Worm (Caenorhabditis elegans) whole organism, L4 larva: ENCODE measurements around the gene sdz-37.

Experiments
- F10B5.3 ChIP-seq: sonication (generic microtip); optimal IDR thresholded peaks from 2 replicates; lab custom pipeline; 2016; ENCODE audit warnings: mild to moderate bottlenecking, missing genetic modification characterization, missing compliant biosample characterization
- F37D6.2 ChIP-seq: sonication (generic microtip); optimal IDR thresholded peaks from 2 replicates; lab custom pipeline; 2016; ENCODE audit warnings: mild to moderate bottlenecking, missing genetic modification characterization, missing compliant biosample characterization
- F44E2.7 ChIP-seq: fragments of 200-800 bp; sonication (Bioruptor generic); IDR thresholded peaks from 2 replicates; pipeline ENCODE4 v2.1.2; 2022; ENCODE audit warnings: missing genetic modification characterization, missing compliant biosample characterization
- Y48G9A.11 ChIP-seq: fragments of 200-800 bp; sonication (Bioruptor generic); IDR thresholded peaks from 2 replicates; pipeline ENCODE4 v1.3.6; 2022; ENCODE audit warnings: missing genetic modification reagents, missing genetic modification characterization, missing compliant biosample characterization
- Y5F2A.4 ChIP-seq: fragments of 200-800 bp; sonication (Bioruptor generic); optimal IDR thresholded peaks from 2 replicates; lab custom pipeline; 2018; ENCODE audit warnings: mild to moderate bottlenecking, missing genetic modification characterization, missing compliant biosample characterization
- ZK546.5 ChIP-seq, 2 experiments: sonication (generic microtip); optimal IDR thresholded peaks; 2 replicates each; lab custom pipeline; 2017; ENCODE audit warnings: missing biosample characterization in 2 of 2, missing genetic modification characterization in 2 of 2
- aly-2 ChIP-seq: sonication (generic microtip); optimal IDR thresholded peaks from 2 replicates; lab custom pipeline; 2018; ENCODE audit warnings: missing biosample characterization, missing genetic modification characterization
- ama-1 ChIP-seq: fragments of 150-350 bp; optimal IDR thresholded peaks from 2 replicates; lab custom pipeline; 2014; ENCODE audit warnings: inconsistent platforms, mixed read lengths
- ceh-20 ChIP-seq: fragments of 200-800 bp; sonication (Bioruptor generic); IDR thresholded peaks from 2 replicates; pipeline ENCODE4 v1.3.6; 2022; ENCODE audit warnings: missing genetic modification reagents, missing genetic modification characterization, missing compliant biosample characterization
- ceh-82 ChIP-seq: sonication (generic microtip); optimal IDR thresholded peaks from 2 replicates; lab custom pipeline; 2017; ENCODE audit warnings: missing biosample characterization, missing genetic modification characterization
- daf-12 ChIP-seq: fragments of 150-350 bp; optimal IDR thresholded peaks from 2 replicates; lab custom pipeline; 2014; ENCODE audit warnings: missing biosample characterization, missing genetic modification reagents, missing genetic modification characterization
- daf-16 ChIP-seq, 3 experiments: sonication (generic microtip); optimal IDR thresholded peaks; 2 replicates each; lab custom pipeline; 2016 to 2017; ENCODE audit warnings: missing genetic modification characterization in 3 of 3, missing genetic modification reagents in 3 of 3, mild to moderate bottlenecking in 2 of 3, missing compliant biosample characterization in 2 of 3, missing biosample characterization in 1 of 3, moderate library complexity in 1 of 3
- dmd-6 ChIP-seq: fragments of 200-800 bp; sonication (Bioruptor generic); IDR thresholded peaks from 2 replicates; pipeline ENCODE4 v1.3.6; 2022; ENCODE audit warnings: missing genetic modification reagents, missing genetic modification characterization, missing compliant biosample characterization
- dmd-9 ChIP-seq: fragments of 200-800 bp; sonication (Bioruptor generic); IDR thresholded peaks from 2 replicates; pipeline ENCODE4 v1.3.6; 2022; ENCODE audit warnings: missing genetic modification reagents, missing genetic modification characterization, missing compliant biosample characterization
- dpl-1 ChIP-seq: fragments of 150-350 bp; optimal IDR thresholded peaks from 2 replicates; lab custom pipeline; 2014; ENCODE audit warnings: missing biosample characterization, missing genetic modification reagents, missing genetic modification characterization
- dve-1 ChIP-seq: sonication (generic microtip); optimal IDR thresholded peaks from 2 replicates; lab custom pipeline; 2017; ENCODE audit warnings: antibody characterized with exemption, mild to moderate bottlenecking, missing genetic modification characterization, missing compliant biosample characterization; ENCODE audit not compliant: insufficient read depth
- egl-27 ChIP-seq: sonication (generic microtip); optimal IDR thresholded peaks from 3 replicates; lab custom pipeline; 2017; ENCODE audit warnings: missing biosample characterization, missing genetic modification reagents, missing genetic modification characterization
- gei-8 ChIP-seq: fragments of 200-800 bp; sonication (Bioruptor generic); optimal IDR thresholded peaks from 2 replicates; lab custom pipeline; 2018; ENCODE audit warnings: mild to moderate bottlenecking, missing genetic modification characterization, missing compliant biosample characterization
- lin-29 ChIP-seq: fragments of 200-800 bp; sonication (Bioruptor generic); IDR thresholded peaks from 2 replicates; pipeline ENCODE4 v1.3.6; 2022; ENCODE audit warnings: missing genetic modification reagents, missing genetic modification characterization, missing compliant biosample characterization
- lin-39 ChIP-seq: fragments of 150-350 bp; optimal IDR thresholded peaks from 2 replicates; lab custom pipeline; 2014; ENCODE audit warnings: missing biosample characterization, missing genetic modification reagents, missing genetic modification characterization
- madf-5 ChIP-seq, 2 experiments: fragments of 200-800 bp; sonication (Bioruptor generic); IDR thresholded peaks; 2 replicates each; pipeline ENCODE4 v1.3.6; 2022; ENCODE audit warnings: missing compliant biosample characterization in 2 of 2, missing genetic modification characterization in 2 of 2
- madf-9 ChIP-seq: fragments of 200-800 bp; sonication (Bioruptor generic); conservative IDR thresholded peaks from 2 replicates; pipeline ENCODE4 v1.3.6; 2022; ENCODE audit warnings: missing genetic modification reagents, missing genetic modification characterization, missing compliant biosample characterization
- mdl-1 ChIP-seq, 2 experiments: fragments of 150-350 bp in 1 of 2; sonication (generic microtip) in 1 of 2; optimal IDR thresholded peaks; 2 replicates each; lab custom pipeline; 2014 to 2017; ENCODE audit warnings: missing biosample characterization in 2 of 2, missing genetic modification characterization in 2 of 2
- mdt-29 ChIP-seq: fragments of 200-800 bp; sonication (Bioruptor generic); IDR thresholded peaks from 2 replicates; pipeline ENCODE4 v1.3.6; 2022; ENCODE audit warnings: missing genetic modification reagents, missing genetic modification characterization, missing compliant biosample characterization
- mes-2 ChIP-seq: sonication (generic microtip); optimal IDR thresholded peaks from 2 replicates; lab custom pipeline; 2016; ENCODE audit warnings: missing genotype, mild to moderate bottlenecking, missing genetic modification characterization, missing compliant biosample characterization; ENCODE audit not compliant: poor library complexity, severe bottlenecking
- mxl-2 ChIP-seq: fragments of 200-800 bp; sonication (Bioruptor generic); conservative IDR thresholded peaks from 2 replicates; pipeline ENCODE4 v1.3.6; 2022; ENCODE audit warnings: missing genetic modification reagents, missing genetic modification characterization, missing compliant biosample characterization
- mxl-3 ChIP-seq: fragments of 200-800 bp; sonication (Bioruptor generic); optimal IDR thresholded peaks from 2 replicates; lab custom pipeline; 2018; ENCODE audit warnings: mild to moderate bottlenecking, missing genetic modification characterization, missing compliant biosample characterization
- nhr-11 ChIP-seq: fragments of 150-350 bp; optimal IDR thresholded peaks from 2 replicates; lab custom pipeline; 2014; ENCODE audit warnings: missing biosample characterization, missing genetic modification characterization
- nhr-111 ChIP-seq: fragments of 200-800 bp; sonication (Bioruptor generic); optimal IDR thresholded peaks from 2 replicates; lab custom pipeline; 2018; ENCODE audit warnings: mild to moderate bottlenecking, missing genetic modification characterization, missing compliant biosample characterization
- nhr-25 ChIP-seq: sonication (generic microtip); optimal IDR thresholded peaks from 2 replicates; lab custom pipeline; 2017; ENCODE audit warnings: missing genetic modification characterization, mild to moderate bottlenecking, missing compliant biosample characterization, antibody characterized with exemption, moderate library complexity, borderline replicate concordance; ENCODE audit not compliant: insufficient read depth
- nhr-28 ChIP-seq: fragments of 150-350 bp; optimal IDR thresholded peaks from 2 replicates; lab custom pipeline; 2014; ENCODE audit warnings: missing biosample characterization, missing genetic modification characterization
- nhr-48 ChIP-seq: sonication (generic microtip); optimal IDR thresholded peaks from 2 replicates; lab custom pipeline; 2016; ENCODE audit warnings: mild to moderate bottlenecking, missing genetic modification characterization, missing compliant biosample characterization
- nhr-77 ChIP-seq: fragments of 150-350 bp; optimal IDR thresholded peaks from 2 replicates; lab custom pipeline; 2014; ENCODE audit warnings: missing biosample characterization, missing genetic modification characterization
- pha-4 ChIP-seq, 2 experiments: fragments of 150-350 bp in 1 of 2; fragments of 200-800 bp in 1 of 2; sonication (Bioruptor generic) in 1 of 2; IDR thresholded peaks in 1 of 2; optimal IDR thresholded peaks in 1 of 2; 2 replicates each; pipeline versions ENCODE4 v1.3.6 to Lab custom; 2014 to 2022; ENCODE audit warnings: missing genetic modification characterization in 2 of 2, missing genetic modification reagents in 2 of 2, missing biosample characterization in 1 of 2, missing compliant biosample characterization in 1 of 2
- pqm-1 ChIP-seq: sonication (generic microtip); optimal IDR thresholded peaks from 2 replicates; lab custom pipeline; 2017; ENCODE audit warnings: missing biosample characterization, missing genetic modification characterization
- rbr-2 ChIP-seq: sonication (generic microtip); optimal IDR thresholded peaks from 2 replicates; lab custom pipeline; 2016; ENCODE audit warnings: missing genotype, missing genetic modification characterization, missing compliant biosample characterization
- saeg-2 ChIP-seq: fragments of 200-800 bp; sonication (Bioruptor generic); IDR thresholded peaks from 2 replicates; pipeline ENCODE4 v1.3.6; 2022; ENCODE audit warnings: missing genetic modification reagents, missing genetic modification characterization, missing compliant biosample characterization
- sdz-12 ChIP-seq: fragments of 200-800 bp; sonication (Bioruptor generic); optimal IDR thresholded peaks from 2 replicates; lab custom pipeline; 2018; ENCODE audit warnings: mild to moderate bottlenecking, missing genetic modification characterization, missing compliant biosample characterization
- set-16 ChIP-seq: fragments of 200-800 bp; sonication (Bioruptor generic); IDR thresholded peaks from 2 replicates; pipeline ENCODE4 v1.3.6; 2022; ENCODE audit warnings: missing genetic modification reagents, missing genetic modification characterization, missing compliant biosample characterization
- skn-1 ChIP-seq: fragments of 150-350 bp; optimal IDR thresholded peaks from 2 replicates; lab custom pipeline; 2014; ENCODE audit warnings: missing biosample characterization, missing genetic modification characterization
- snpc-1.2 ChIP-seq: fragments of 200-800 bp; sonication (Bioruptor generic); IDR thresholded peaks from 2 replicates; pipeline ENCODE4 v1.3.6; 2022; ENCODE audit warnings: missing genetic modification reagents, missing genetic modification characterization, missing compliant biosample characterization
- snpc-4 ChIP-seq: fragments of 150-350 bp; optimal IDR thresholded peaks from 2 replicates; lab custom pipeline; 2014; ENCODE audit warnings: missing biosample characterization, missing genetic modification characterization
- unc-62 ChIP-seq, 3 experiments: fragments of 150-350 bp in 1 of 3; sonication (generic microtip); optimal IDR thresholded peaks in 2 of 3; peaks in 1 of 3; 1 replicate in 1 of 3; 2 replicates in 2 of 3; lab custom pipeline; 2014 to 2017; ENCODE audit warnings: missing biosample characterization in 3 of 3, missing genetic modification characterization in 3 of 3, missing genetic modification reagents in 3 of 3, missing genotype in 1 of 3
- zfp-3 ChIP-seq: fragments of 200-800 bp; sonication (Bioruptor generic); conservative IDR thresholded peaks from 2 replicates; pipeline ENCODE4 v1.3.6; 2022; ENCODE audit warnings: missing genetic modification reagents, missing genetic modification characterization, missing compliant biosample characterization

Gene sdz-37

DNA sequence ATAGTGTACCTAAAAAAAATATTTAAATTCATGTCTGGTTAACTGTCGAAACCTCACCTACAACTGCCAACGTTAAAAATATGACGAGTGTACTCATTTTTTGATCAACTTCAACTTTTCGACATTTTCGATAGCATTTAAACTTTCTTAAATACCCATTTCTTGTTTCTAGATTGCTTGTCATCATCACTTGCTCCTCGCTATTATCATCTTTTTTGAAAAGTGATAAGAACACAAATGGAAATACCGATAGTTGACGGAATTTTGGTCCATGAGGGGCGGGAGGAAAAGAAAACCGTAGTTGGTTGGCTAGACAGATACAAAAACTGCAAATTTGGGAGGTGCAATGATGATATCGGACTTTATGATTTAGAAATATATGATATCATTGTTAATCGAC lies 5.5 kb downstream of the sdz-37 start, which contains the start of gene clec-143:
Gene clec-143 (minus strand): TSS at position 139 of the 400 bp plus-strand sequence.
- no peak for TF ChIP-seq madf-9 (GFP tag; lab: Robert Waterston, UW)
- TF ChIP-seq ZK546.5 (tag; optimal IDR thresholded peaks at IDR 0.05; lab: Kevin White, UChicago) = no peak
- peak; percentile 45 for TF ChIP-seq nhr-28 (tag; lab: Kevin White, UChicago)
- no peak for TF ChIP-seq snpc-1.2 (GFP tag; lab: Robert Waterston, UW)
- TF ChIP-seq pqm-1 = peak; percentile 88
- no peak for TF ChIP-seq madf-5 (GFP tag; IDR thresholded peaks at IDR 0.05; lab: Robert Waterston, UW)
- TF ChIP-seq F37D6.2 (tag; lab: Kevin White, UChicago) = no peak
- TF ChIP-seq skn-1 (tag; lab: Kevin White, UChicago) = no peak
- TF ChIP-seq dve-1 (tag; lab: Kevin White, UChicago) = no peak
- TF ChIP-seq snpc-4 (tag; lab: Kevin White, UChicago) = no peak
- TF ChIP-seq dmd-6 (GFP tag; lab: Robert Waterston, UW) = no peak
- TF ChIP-seq lin-29 (GFP tag; lab: Robert Waterston, UW) = no peak
- TF ChIP-seq zfp-3 = no peak
- TF ChIP-seq ceh-20 (GFP tag; lab: Robert Waterston, UW) = no peak
- no peak for TF ChIP-seq dmd-9 (GFP tag; lab: Robert Waterston, UW)
- no peak for TF ChIP-seq Y48G9A.11 (GFP tag; lab: Robert Waterston, UW)
- no peak for TF ChIP-seq daf-16 (GFP tag; optimal IDR thresholded peaks at IDR 0.05; lab: Kevin White, UChicago)
- TF ChIP-seq daf-16 (tag; optimal IDR thresholded peaks at IDR 0.05; lab: Kevin White, UChicago) = no peak
- TF ChIP-seq unc-62 (GFP tag; optimal IDR thresholded peaks at IDR 0.05 in 1 of 2; lab: Kevin White, UChicago) = peak in 1 of 2 experiments; percentile 67
- no peak for TF ChIP-seq unc-62 (tag; optimal IDR thresholded peaks at IDR 0.05; lab: Kevin White, UChicago)
- no peak for TF ChIP-seq nhr-111 (GFP tag; lab: Kevin White, UChicago)
- TF ChIP-seq mdt-29 (GFP tag; lab: Robert Waterston, UW) = no peak
- TF ChIP-seq nhr-77 (tag; lab: Kevin White, UChicago) = no peak
- TF ChIP-seq aly-2 (tag; lab: Kevin White, UChicago) = no peak
- no peak for TF ChIP-seq mdl-1 (tag; optimal IDR thresholded peaks at IDR 0.05; lab: Kevin White, UChicago)

DNA sequence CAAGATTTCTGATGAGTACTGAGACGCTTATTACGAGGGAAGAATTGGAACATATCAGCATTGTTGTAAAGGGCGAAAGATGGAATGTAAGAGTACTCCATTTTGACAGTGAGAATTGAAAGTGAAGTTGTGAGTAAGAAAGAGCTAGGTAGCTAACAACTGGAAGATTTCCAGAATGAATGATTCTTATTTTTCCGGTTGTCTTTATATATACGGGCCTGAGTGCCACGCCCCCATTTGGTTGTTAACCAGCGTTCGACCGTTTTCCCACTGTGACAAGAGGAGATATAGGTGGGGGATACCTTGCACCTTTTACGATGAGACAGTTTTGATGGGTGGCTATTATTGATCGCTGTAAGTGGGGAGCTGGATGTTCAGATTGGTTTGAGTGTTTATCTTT lies 6.6 kb downstream of the sdz-37 start, which contains the start of gene ZK666.1:
Gene ZK666.1 (minus strand): TSS at position 101 of the 400 bp plus-strand sequence.
- no peak for TF ChIP-seq sdz-12 (GFP tag; lab: Kevin White, UChicago)
- no peak for TF ChIP-seq set-16 (GFP tag; lab: Robert Waterston, UW)
- TF ChIP-seq ceh-82 (tag; lab: Kevin White, UChicago) = no peak
- TF ChIP-seq lin-39 (tag; lab: Kevin White, UChicago) = no peak
- no peak for TF ChIP-seq egl-27 (tag; lab: Kevin White, UChicago)
- TF ChIP-seq mdt-29 (GFP tag; lab: Robert Waterston, UW) = no peak
- no peak for TF ChIP-seq rbr-2 (tag; lab: Kevin White, UChicago)
- no peak for TF ChIP-seq ZK546.5 (tag; optimal IDR thresholded peaks at IDR 0.05; lab: Kevin White, UChicago)
- TF ChIP-seq nhr-25 (tag; lab: Kevin White, UChicago) = no peak
- TF ChIP-seq nhr-111 (GFP tag; lab: Kevin White, UChicago) = no peak
- TF ChIP-seq zfp-3 = no peak
- no peak for TF ChIP-seq F44E2.7 (GFP tag; lab: Robert Waterston, UW)
- no peak for TF ChIP-seq ceh-20 (GFP tag; lab: Robert Waterston, UW)
- no peak for TF ChIP-seq pha-4 (GFP tag; IDR thresholded peaks at IDR 0.05; lab: Robert Waterston, UW)
- no peak for TF ChIP-seq pha-4 (tag; optimal IDR thresholded peaks at IDR 0.05; lab: Kevin White, UChicago)
- TF ChIP-seq nhr-28 (tag; lab: Kevin White, UChicago) = no peak
- TF ChIP-seq dpl-1 (GFP tag; lab: Kevin White, UChicago) = no peak
- no peak for TF ChIP-seq daf-12
- TF ChIP-seq nhr-77 (tag; lab: Kevin White, UChicago) = no peak

DNA sequence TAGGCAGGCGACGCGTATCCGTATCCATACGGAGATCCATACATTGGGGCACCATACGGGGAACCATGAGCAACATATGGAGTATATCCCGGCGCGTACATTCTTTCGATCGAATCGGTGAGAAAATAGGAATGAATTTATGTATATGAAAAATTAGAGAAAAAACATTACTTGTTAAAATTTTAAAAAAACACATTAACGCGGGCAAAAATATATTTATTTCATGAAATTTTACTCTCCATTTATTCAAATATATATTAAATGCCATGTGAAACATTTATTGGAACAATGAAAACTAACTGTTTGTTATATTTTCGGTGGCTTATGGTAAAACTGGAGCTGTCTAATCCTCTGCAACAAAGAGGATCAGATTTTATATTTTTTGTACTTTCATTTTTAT lies 7.1 kb downstream of the sdz-37 start, which contains the start of gene ZK666.2:
Gene ZK666.2 (minus strand): TSS at position 101 of the 400 bp plus-strand sequence.
- TF ChIP-seq F10B5.3 (tag; lab: Kevin White, UChicago) (no peak), Y48G9A.11 (GFP tag; lab: Robert Waterston, UW) (no peak), ama-1 (lab: Kevin White, UChicago) (no peak), lin-39 (tag; lab: Kevin White, UChicago) (no peak), nhr-11 (no peak), dve-1 (tag; lab: Kevin White, UChicago) (no peak), nhr-48 (no peak), dmd-6 (GFP tag; lab: Robert Waterston, UW) (no peak), mxl-2 (GFP tag; lab: Robert Waterston, UW) (no peak), saeg-2 (GFP tag; lab: Robert Waterston, UW) (no peak), nhr-111 (GFP tag; lab: Kevin White, UChicago) (no peak), rbr-2 (tag; lab: Kevin White, UChicago) (no peak), gei-8 (GFP tag; lab: Kevin White, UChicago) (no peak), dmd-9 (GFP tag; lab: Robert Waterston, UW) (no peak), Y5F2A.4 (no peak), mes-2 (tag; lab: Kevin White, UChicago) (no peak), mxl-3 (no peak), snpc-4 (tag; lab: Kevin White, UChicago) (no peak)
